Fruit fly (Drosophila melanogaster) Kc167 (cell line): ENCODE data around the gene Cpr78Ca.

Experiments
- Myc ChIP-seq: fragments of >200 bp; optimal IDR thresholded peaks from 2 replicates; lab custom pipeline; 2017; ENCODE audit warnings: missing external identifiers
- Sin3A ChIP-seq: fragments of >200 bp; optimal IDR thresholded peaks from 2 replicates; lab custom pipeline; 2018; ENCODE audit warnings: missing external identifiers
- h ChIP-seq: fragments of >200 bp; optimal IDR thresholded peaks from 3 replicates; lab custom pipeline; 2018; ENCODE audit warnings: missing external identifiers
- psq ChIP-seq: fragments of >200 bp; optimal IDR thresholded peaks from 2 replicates; lab custom pipeline; 2017; ENCODE audit warnings: missing external identifiers
- ttk ChIP-seq: sonication (Bioruptor generic); optimal IDR thresholded peaks from 2 replicates; lab custom pipeline; 2017; ENCODE audit warnings: missing external identifiers

DNA sequence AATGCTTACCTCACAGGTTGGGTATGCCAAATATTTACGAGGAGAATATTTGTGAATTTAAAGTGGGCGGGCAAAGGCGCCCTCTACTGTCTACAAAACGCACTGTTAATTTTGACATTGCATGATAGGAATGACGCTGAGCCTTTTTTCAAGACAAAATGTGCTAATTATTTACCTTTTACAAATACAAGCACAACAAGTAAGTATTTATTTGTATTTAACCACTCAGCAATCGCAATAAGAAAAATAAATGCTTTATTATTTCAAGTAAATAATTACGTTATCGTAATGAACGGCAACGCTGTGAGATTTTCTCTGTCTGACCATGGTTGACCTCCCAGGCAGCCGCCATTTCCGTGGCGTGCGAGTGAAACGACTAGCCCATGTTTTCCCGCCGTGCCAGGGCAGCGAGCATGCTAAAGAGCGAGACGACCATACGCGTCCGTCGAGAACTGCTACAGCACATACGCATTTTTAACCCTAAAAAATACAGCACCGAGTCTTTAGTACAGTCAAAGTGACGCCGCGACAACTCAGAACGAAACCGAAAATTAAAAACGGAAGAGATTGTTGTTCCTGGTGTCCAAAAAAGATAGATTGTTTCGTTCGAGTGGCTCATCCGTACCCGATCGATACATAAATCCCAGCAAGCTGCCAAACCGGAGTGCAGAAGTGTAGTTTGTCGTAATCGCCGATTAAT, 6.8 kb downstream of the Cpr78Ca start, which contains the start of the genes CG12974 and pzg:
- TF ChIP-seq ttk (lab: Kevin White, UChicago): no peak
- no peak for TF ChIP-seq Myc (lab: Kevin White, UChicago)
- TF ChIP-seq psq (lab: Kevin White, UChicago): no peak
- TF ChIP-seq h: no peak
- TF ChIP-seq Sin3A (lab: Kevin White, UChicago): no peak
